Worm (Caenorhabditis elegans) whole organism, L4 larva: ENCODE measurements around the gene ltah-1.2.

Experiments
- F49E8.2 ChIP-seq: sonication (generic microtip); optimal IDR thresholded peaks from 2 replicates; lab custom pipeline; 2016; ENCODE audit warnings: missing compliant biosample characterization, mild to moderate bottlenecking, missing genetic modification characterization, borderline replicate concordance
- nhr-6 ChIP-seq: fragments of 150-350 bp; optimal IDR thresholded peaks from 2 replicates; lab custom pipeline; 2014; ENCODE audit warnings: missing biosample characterization, missing genetic modification characterization

DNA sequence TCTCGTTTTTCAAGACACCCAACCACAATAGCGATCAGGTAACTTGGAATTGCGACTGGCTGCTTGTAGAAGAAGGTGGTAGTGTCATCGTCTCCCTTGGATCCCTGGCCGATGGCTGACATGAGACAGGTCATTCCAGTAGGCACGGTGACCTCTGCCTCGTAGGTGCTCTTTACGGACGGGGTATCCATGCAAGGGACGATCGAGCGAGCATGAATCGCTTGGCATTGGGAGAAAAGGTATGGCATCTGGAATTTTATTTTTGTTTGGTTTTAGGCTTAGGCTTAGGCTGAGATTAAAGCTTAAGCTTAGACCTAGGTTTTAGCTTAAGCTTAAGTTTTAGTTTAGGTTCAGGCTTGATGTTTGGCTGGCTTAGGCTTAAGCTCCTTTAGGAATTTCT, 1.9 kb downstream of the ltah-1.2 start:
- TF ChIP-seq nhr-6 (tag; lab: Kevin White, UChicago) (no peak), F49E8.2 (tag; lab: Kevin White, UChicago) (no peak)
